Fruit fly (Drosophila melanogaster) whole organism, embryonic: ENCODE data around the gene CG33490.
A peak's percentile ranks its signal among the peaks of the same experiment; 100 is the strongest.

Experiments
- CG10366 ChIP-seq: fragments of 200-800 bp; sonication (Bioruptor generic); IDR thresholded peaks from 2 replicates; pipeline ENCODE4 v1.3.6; 2022; ENCODE audit warnings: missing biosample characterization, missing genetic modification characterization
- CG10565 ChIP-seq: fragments of 200-800 bp; sonication (Bioruptor generic); optimal IDR thresholded peaks from 3 replicates; lab custom pipeline; 2016; ENCODE audit warnings: missing biosample characterization, mild to moderate bottlenecking, missing genetic modification characterization
- CG12155 ChIP-seq: fragments of 200-800 bp; sonication (Bioruptor generic); optimal IDR thresholded peaks from 3 replicates; lab custom pipeline; 2016; ENCODE audit warnings: missing biosample characterization, missing genetic modification characterization
- CG14710 ChIP-seq: fragments of 200-800 bp; sonication (Bioruptor generic); optimal IDR thresholded peaks from 3 replicates; lab custom pipeline; 2019; ENCODE audit warnings: missing biosample characterization, mild to moderate bottlenecking, missing genetic modification characterization, moderate library complexity
- CG15011 ChIP-seq: fragments of 200-800 bp; sonication (Bioruptor generic); optimal IDR thresholded peaks from 3 replicates; lab custom pipeline; 2018; ENCODE audit warnings: missing biosample characterization, mild to moderate bottlenecking, missing genetic modification characterization
- CG17186 ChIP-seq: fragments of 200-800 bp; sonication (Bioruptor generic); optimal IDR thresholded peaks from 3 replicates; lab custom pipeline; 2017; ENCODE audit warnings: missing biosample characterization, missing genetic modification reagents, missing genetic modification characterization
- CG17359 ChIP-seq: fragments of 200-800 bp; sonication (Bioruptor generic); optimal IDR thresholded peaks from 3 replicates; lab custom pipeline; 2018; ENCODE audit warnings: missing biosample characterization, mild to moderate bottlenecking, missing genetic modification characterization, moderate library complexity
- CG17802 ChIP-seq: fragments of 200-800 bp; sonication (Bioruptor generic); optimal IDR thresholded peaks from 2 replicates; lab custom pipeline; 2018; ENCODE audit warnings: missing biosample characterization, mild to moderate bottlenecking, missing genetic modification characterization, moderate library complexity
- CG2129 ChIP-seq: fragments of 200-800 bp; sonication (Bioruptor generic); IDR thresholded peaks from 2 replicates; pipeline ENCODE4 v1.3.6; 2022; ENCODE audit warnings: missing biosample characterization, missing genetic modification characterization; ENCODE audit not compliant: partially characterized antibody
- CG2202 ChIP-seq: fragments of 200-800 bp; sonication (Bioruptor generic); optimal IDR thresholded peaks from 2 replicates; lab custom pipeline; 2018; ENCODE audit warnings: missing biosample characterization, mild to moderate bottlenecking, missing genetic modification characterization
- CG30403 ChIP-seq: fragments of 200-800 bp; sonication (Bioruptor generic); optimal IDR thresholded peaks from 3 replicates; lab custom pipeline; 2016; ENCODE audit warnings: missing biosample characterization, missing genetic modification characterization
- CG31388 ChIP-seq: fragments of 200-800 bp; sonication (Bioruptor generic); optimal IDR thresholded peaks from 2 replicates; lab custom pipeline; 2016; ENCODE audit warnings: missing biosample characterization, missing genetic modification characterization
- CG3407 ChIP-seq: fragments of 200-800 bp; sonication (Bioruptor generic); optimal IDR thresholded peaks from 2 replicates; lab custom pipeline; 2018; ENCODE audit warnings: missing biosample characterization, mild to moderate bottlenecking, missing genetic modification characterization
- CG3995 ChIP-seq: fragments of 200-800 bp; sonication (Bioruptor generic); optimal IDR thresholded peaks from 3 replicates; lab custom pipeline; 2016; ENCODE audit warnings: missing biosample characterization, missing genetic modification characterization
- CG4820 ChIP-seq: fragments of 200-800 bp; sonication (Bioruptor generic); optimal IDR thresholded peaks from 3 replicates; lab custom pipeline; 2016; ENCODE audit warnings: missing biosample characterization, missing genetic modification characterization
- CG6254 ChIP-seq: fragments of 200-800 bp; sonication (Bioruptor generic); optimal IDR thresholded peaks from 3 replicates; lab custom pipeline; 2017; ENCODE audit warnings: mild to moderate bottlenecking, missing biosample characterization, missing genetic modification reagents, missing genetic modification characterization
- CG6813 ChIP-seq: fragments of 200-800 bp; sonication (Bioruptor generic); optimal IDR thresholded peaks from 2 replicates; lab custom pipeline; 2017; ENCODE audit warnings: missing biosample characterization, missing genetic modification characterization, mild to moderate bottlenecking, moderate library complexity, missing genetic modification reagents
- CkIIα-i1 ChIP-seq: fragments of 200-800 bp; sonication (Bioruptor generic); IDR thresholded peaks from 2 replicates; pipeline ENCODE4 v1.3.6; 2022; ENCODE audit warnings: missing biosample characterization, missing genetic modification characterization
- Dip3 ChIP-seq: fragments of 200-800 bp; sonication (Bioruptor generic); optimal IDR thresholded peaks from 3 replicates; lab custom pipeline; 2016; ENCODE audit warnings: missing biosample characterization, missing genetic modification characterization
- Lim3 ChIP-seq: fragments of 200-800 bp; sonication (Bioruptor generic); IDR thresholded peaks from 2 replicates; pipeline ENCODE4 v1.3.6; 2022; ENCODE audit warnings: missing biosample characterization, missing genetic modification characterization
- Lpt ChIP-seq: fragments of >200 bp; optimal IDR thresholded peaks from 2 replicates; lab custom pipeline; 2018; ENCODE audit warnings: missing biosample characterization, missing genetic modification characterization
- Max ChIP-seq: fragments of 200-800 bp; sonication (Bioruptor generic); optimal IDR thresholded peaks from 2 replicates; lab custom pipeline; 2016; ENCODE audit warnings: missing biosample characterization, mild to moderate bottlenecking, missing genetic modification characterization
- Oli ChIP-seq: fragments of 200-800 bp; sonication (Bioruptor generic); optimal IDR thresholded peaks from 2 replicates; lab custom pipeline; 2018; ENCODE audit warnings: missing biosample characterization, mild to moderate bottlenecking, missing genetic modification characterization, moderate library complexity
- Rx ChIP-seq: fragments of 200-800 bp; sonication (Bioruptor generic); IDR thresholded peaks from 2 replicates; pipeline ENCODE4 v1.3.6; 2022; ENCODE audit warnings: missing biosample characterization, missing genetic modification characterization
- Taf1 ChIP-seq: fragments of 200-800 bp; sonication (Bioruptor generic); IDR thresholded peaks from 2 replicates; pipeline ENCODE4 v1.3.6; 2022; ENCODE audit warnings: missing biosample characterization, missing genetic modification characterization
- ase ChIP-seq: fragments of 200-800 bp; sonication (Bioruptor generic); IDR thresholded peaks from 3 replicates; pipeline ENCODE4 v1.3.6; 2022; ENCODE audit warnings: missing biosample characterization, missing genetic modification characterization
- az2 ChIP-seq: fragments of 200-800 bp; sonication (Bioruptor generic); optimal IDR thresholded peaks from 3 replicates; lab custom pipeline; 2016; ENCODE audit warnings: missing biosample characterization, missing genetic modification characterization
- bbx ChIP-seq: fragments of 200-800 bp; sonication (Bioruptor generic); IDR thresholded peaks from 2 replicates; pipeline ENCODE4 v1.3.6; 2022; ENCODE audit warnings: missing biosample characterization, missing genetic modification characterization; ENCODE audit not compliant: partially characterized antibody
- corto ChIP-seq: fragments of 200-800 bp; sonication (Bioruptor generic); optimal IDR thresholded peaks from 2 replicates; lab custom pipeline; 2016; ENCODE audit warnings: missing biosample characterization, mild to moderate bottlenecking, missing genetic modification characterization, moderate library complexity
- disco-r ChIP-seq: fragments of 200-800 bp; sonication (Bioruptor generic); optimal IDR thresholded peaks from 2 replicates; lab custom pipeline; 2016; ENCODE audit warnings: missing biosample characterization, missing genetic modification characterization
- fd102C ChIP-seq: fragments of 200-800 bp; sonication (Bioruptor generic); optimal IDR thresholded peaks from 2 replicates; lab custom pipeline; 2018; ENCODE audit warnings: missing biosample characterization, mild to moderate bottlenecking, missing genetic modification characterization, moderate library complexity
- gem ChIP-seq: fragments of 200-800 bp; sonication (Bioruptor generic); optimal IDR thresholded peaks from 2 replicates; lab custom pipeline; 2019; ENCODE audit warnings: missing biosample characterization, mild to moderate bottlenecking, missing genetic modification characterization, moderate library complexity
- grn ChIP-seq: fragments of 200-800 bp; sonication (Bioruptor generic); optimal IDR thresholded peaks from 3 replicates; lab custom pipeline; 2017; ENCODE audit warnings: missing biosample characterization, missing genetic modification characterization
- gt ChIP-seq: fragments of 200-800 bp; sonication (Bioruptor generic); IDR thresholded peaks from 2 replicates; pipeline ENCODE4 v1.3.6; 2022; ENCODE audit warnings: missing biosample characterization, missing genetic modification characterization
- ken ChIP-seq: fragments of 200-800 bp; sonication (Bioruptor generic); IDR thresholded peaks from 3 replicates; pipeline ENCODE4 v1.3.6; 2022; ENCODE audit warnings: missing biosample characterization, missing genetic modification characterization
- lola ChIP-seq, 3 experiments: fragments of >200 bp in 2 of 3; fragments of 200-800 bp in 1 of 3; sonication (Bioruptor generic) in 1 of 3; optimal IDR thresholded peaks; 2 replicates each; lab custom pipeline; 2017 to 2019; ENCODE audit warnings: missing biosample characterization in 3 of 3, missing genetic modification characterization in 3 of 3, mild to moderate bottlenecking in 1 of 3, moderate library complexity in 1 of 3
- mld ChIP-seq: fragments of 200-800 bp; sonication (Bioruptor generic); IDR thresholded peaks from 3 replicates; pipeline ENCODE4 v1.3.6; 2022; ENCODE audit warnings: missing biosample characterization, missing genetic modification characterization; ENCODE audit not compliant: partially characterized antibody
- nom ChIP-seq: fragments of 200-800 bp; sonication (Bioruptor generic); optimal IDR thresholded peaks from 2 replicates; lab custom pipeline; 2017; ENCODE audit warnings: missing biosample characterization, missing genetic modification characterization, mild to moderate bottlenecking, moderate library complexity, missing genetic modification reagents
- onecut ChIP-seq: fragments of 200-800 bp; sonication (Bioruptor generic); IDR thresholded peaks from 2 replicates; pipeline ENCODE4 v1.3.6; 2022; ENCODE audit warnings: missing biosample characterization, missing genetic modification characterization
- pum ChIP-seq: fragments of 200-800 bp; sonication (Bioruptor generic); optimal IDR thresholded peaks from 2 replicates; lab custom pipeline; 2016; ENCODE audit warnings: missing biosample characterization, missing genetic modification characterization
- pzg ChIP-seq: fragments of 200-800 bp; sonication (Bioruptor generic); optimal IDR thresholded peaks from 3 replicates; lab custom pipeline; 2018; ENCODE audit warnings: missing biosample characterization, mild to moderate bottlenecking, missing genetic modification characterization, moderate library complexity
- run ChIP-seq: fragments of 200-800 bp; sonication (Bioruptor generic); optimal IDR thresholded peaks from 3 replicates; lab custom pipeline; 2018; ENCODE audit warnings: missing biosample characterization, mild to moderate bottlenecking, missing genetic modification characterization
- schlank ChIP-seq: fragments of 200-800 bp; sonication (Bioruptor generic); optimal IDR thresholded peaks from 2 replicates; lab custom pipeline; 2018; ENCODE audit warnings: missing biosample characterization, mild to moderate bottlenecking, missing genetic modification characterization
- sna ChIP-seq: fragments of 200-800 bp; sonication (Bioruptor generic); IDR thresholded peaks from 2 replicates; pipeline ENCODE4 v1.3.6; 2022; ENCODE audit warnings: missing biosample characterization, missing genetic modification characterization; ENCODE audit not compliant: partially characterized antibody
- so ChIP-seq: fragments of 200-800 bp; sonication (Bioruptor generic); IDR thresholded peaks from 3 replicates; pipeline ENCODE4 v1.3.6; 2022; ENCODE audit warnings: missing biosample characterization, missing genetic modification characterization
- stwl ChIP-seq: fragments of 200-800 bp; sonication (Bioruptor generic); optimal IDR thresholded peaks from 3 replicates; lab custom pipeline; 2018; ENCODE audit warnings: missing biosample characterization, mild to moderate bottlenecking, missing genetic modification characterization, moderate library complexity
- tup ChIP-seq: fragments of 200-800 bp; sonication (Bioruptor generic); optimal IDR thresholded peaks from 2 replicates; lab custom pipeline; 2016; ENCODE audit warnings: missing biosample characterization, mild to moderate bottlenecking, missing genetic modification characterization, moderate library complexity
- zen2 ChIP-seq: fragments of 200-800 bp; sonication (Bioruptor generic); IDR thresholded peaks from 3 replicates; pipeline ENCODE4 v1.3.6; 2022; ENCODE audit warnings: missing biosample characterization, missing genetic modification characterization; ENCODE audit not compliant: partially characterized antibody

Gene CG33490

DNA sequence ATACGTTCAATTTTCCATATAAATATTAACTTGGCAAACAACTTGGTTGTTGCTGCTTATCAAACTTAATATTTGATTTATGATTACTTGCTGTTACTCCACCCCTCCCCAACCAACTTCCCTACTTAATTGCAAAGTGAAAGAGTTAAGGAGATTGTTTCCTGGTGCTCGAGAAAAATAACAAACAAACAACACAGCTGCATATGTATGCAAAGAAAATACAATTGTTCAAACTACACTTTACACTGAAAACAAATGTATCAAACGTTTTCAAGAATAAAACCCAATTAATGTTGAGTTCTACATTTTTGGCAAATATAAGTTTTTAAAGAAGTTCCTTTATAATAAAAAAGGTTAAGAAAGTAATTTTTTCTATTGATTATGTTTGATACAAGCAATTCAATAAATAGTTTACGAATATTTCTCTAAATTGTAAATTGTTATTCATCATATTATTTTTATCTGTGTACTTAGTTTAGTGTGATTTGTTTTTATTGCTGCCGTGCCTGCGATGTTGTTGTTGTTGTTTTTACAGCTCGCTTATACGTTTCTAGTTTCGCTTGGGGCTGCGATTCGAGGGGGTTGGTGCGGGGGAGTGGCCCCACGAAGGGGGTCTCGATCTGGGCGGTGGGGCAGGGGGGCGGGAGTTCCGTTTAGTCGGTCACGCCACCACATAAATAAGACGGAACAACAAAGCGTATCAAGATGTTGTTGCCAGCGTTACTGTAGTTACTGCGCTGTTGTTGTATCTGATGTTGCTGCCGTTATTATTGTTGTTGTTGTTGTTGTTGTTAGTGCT, 18.6 kb downstream of the CG33490 start (continued):
- TF ChIP-seq corto (GFP tag; lab: Kevin White, UChicago) (no peak), mld (GFP tag; lab: Robert Waterston, UW) (no peak), gem (tag; lab: Kevin White, UChicago) (peak; percentile 91), CG30403 (peak; percentile 76), CG31388 (GFP tag; lab: Kevin White, UChicago) (no peak), CG3407 (GFP tag; lab: Kevin White, UChicago) (peak; percentile 63), Taf1 (no peak), CG17186 (GFP tag; lab: Kevin White, UChicago) (peak; percentile 19), Lim3 (GFP tag; lab: Robert Waterston, UW) (no peak; the same call in 1 of the 2 replicates), ken (no peak), schlank (tag; lab: Kevin White, UChicago) (no peak), Lpt (no peak), CG15011 (GFP tag; lab: Kevin White, UChicago) (peak; percentile 50), pzg (no peak), CG3995 (GFP tag; lab: Kevin White, UChicago) (no peak), CG2202 (tag; lab: Kevin White, UChicago) (peak; percentile 63), CkIIα-i1 (no peak), run (peak; percentile 46), CG17802 (tag; lab: Kevin White, UChicago) (no peak), grn (GFP tag; lab: Kevin White, UChicago) (no peak), Dip3 (GFP tag; lab: Kevin White, UChicago) (no peak), disco-r (GFP tag; lab: Kevin White, UChicago) (peak; percentile 41), Oli (peak; percentile 77), bbx (GFP tag; lab: Robert Waterston, UW) (no peak), nom (GFP tag; lab: Kevin White, UChicago) (peak; percentile 58), CG12155 (GFP tag; lab: Kevin White, UChicago) (peak; percentile 53), CG14710 (tag; lab: Kevin White, UChicago) (peak; percentile 86), gt (GFP tag; lab: Robert Waterston, UW) (no peak), CG10366 (GFP tag; lab: Robert Waterston, UW) (no peak; the same call in 1 of the 2 replicates), CG10565 (no peak), so (peak; percentile 51; the same call in 1 of the 3 replicates), stwl (tag; lab: Kevin White, UChicago) (no peak), CG6813 (GFP tag; lab: Kevin White, UChicago) (peak; percentile 47), zen2 (no peak), az2 (GFP tag; lab: Kevin White, UChicago) (peak; percentile 53), Rx (GFP tag; lab: Robert Waterston, UW) (no peak), tup (GFP tag; lab: Kevin White, UChicago) (no peak), CG17359 (tag; lab: Kevin White, UChicago) (peak; percentile 82), ase (GFP tag; lab: Robert Waterston, UW) (peak; percentile 57; the same call in 2 of the 3 replicates), CG4820 (GFP tag; lab: Kevin White, UChicago) (peak; percentile 70), CG6254 (GFP tag; lab: Kevin White, UChicago) (no peak), lola (GFP tag; optimal IDR thresholded peaks at IDR 0.05; lab: Kevin White, UChicago) (peak in 1 of 3 experiments; percentile 85), sna (GFP tag; lab: Robert Waterston, UW) (no peak), CG2129 (GFP tag; lab: Robert Waterston, UW) (no peak), onecut (GFP tag; lab: Robert Waterston, UW) (peak; percentile 38; the same call in 1 of the 2 replicates), fd102C (GFP tag; lab: Kevin White, UChicago) (no peak), pum (GFP tag; lab: Kevin White, UChicago) (no peak), Max (peak; percentile 28)
